Fruit fly (Drosophila melanogaster) whole organism, adult: Measurements from ENCODE around the gene Gyc89Da.

ENCODE experiments used
- CG11617 ChIP-seq: fragments of 200-800 bp; sonication (Bioruptor generic); optimal IDR thresholded peaks from 2 replicates; lab custom pipeline; 2017; ENCODE audit warnings: mild to moderate bottlenecking, missing biosample characterization, missing genetic modification reagents, missing genetic modification characterization
- CG12768 ChIP-seq: fragments of 200-800 bp; sonication (Bioruptor generic); optimal IDR thresholded peaks from 2 replicates; lab custom pipeline; 2017; ENCODE audit warnings: missing biosample characterization, missing genetic modification characterization, mild to moderate bottlenecking, moderate library complexity, missing genetic modification reagents
- CG5204 ChIP-seq: fragments of 200-800 bp; sonication (Bioruptor generic); optimal IDR thresholded peaks from 2 replicates; lab custom pipeline; 2016; ENCODE audit warnings: missing biosample characterization, missing genetic modification characterization
- CG7045 ChIP-seq: fragments of 200-800 bp; sonication (Bioruptor generic); optimal IDR thresholded peaks from 2 replicates; lab custom pipeline; 2017; ENCODE audit warnings: missing biosample characterization, mild to moderate bottlenecking, missing genetic modification characterization
- CG7101 ChIP-seq: fragments of 200-800 bp; sonication (Bioruptor generic); optimal IDR thresholded peaks from 2 replicates; lab custom pipeline; 2018; ENCODE audit warnings: missing biosample characterization, mild to moderate bottlenecking, missing genetic modification characterization, moderate library complexity
- Clk ChIP-seq: fragments of 200-800 bp; sonication (Bioruptor generic); optimal IDR thresholded peaks from 2 replicates; lab custom pipeline; 2017; ENCODE audit warnings: missing biosample characterization, missing genetic modification characterization
- Crg-1 ChIP-seq: fragments of 200-800 bp; sonication (Bioruptor generic); optimal IDR thresholded peaks from 2 replicates; lab custom pipeline; 2016; ENCODE audit warnings: missing biosample characterization, missing genetic modification characterization
- Mnt ChIP-seq: fragments of 200-800 bp; sonication (Bioruptor generic); optimal IDR thresholded peaks from 2 replicates; lab custom pipeline; 2016; ENCODE audit warnings: missing biosample characterization, mild to moderate bottlenecking, missing genetic modification characterization
- cic ChIP-seq: fragments of 200-800 bp; sonication (Bioruptor generic); optimal IDR thresholded peaks from 2 replicates; lab custom pipeline; 2017; ENCODE audit warnings: missing biosample characterization, mild to moderate bottlenecking, missing genetic modification characterization, moderate library complexity
- kay ChIP-seq: fragments of 200-800 bp; sonication (Bioruptor generic); peaks from one replicate; lab custom pipeline; 2016; ENCODE audit warnings: missing biosample characterization, missing genetic modification characterization, borderline replicate concordance

DNA sequence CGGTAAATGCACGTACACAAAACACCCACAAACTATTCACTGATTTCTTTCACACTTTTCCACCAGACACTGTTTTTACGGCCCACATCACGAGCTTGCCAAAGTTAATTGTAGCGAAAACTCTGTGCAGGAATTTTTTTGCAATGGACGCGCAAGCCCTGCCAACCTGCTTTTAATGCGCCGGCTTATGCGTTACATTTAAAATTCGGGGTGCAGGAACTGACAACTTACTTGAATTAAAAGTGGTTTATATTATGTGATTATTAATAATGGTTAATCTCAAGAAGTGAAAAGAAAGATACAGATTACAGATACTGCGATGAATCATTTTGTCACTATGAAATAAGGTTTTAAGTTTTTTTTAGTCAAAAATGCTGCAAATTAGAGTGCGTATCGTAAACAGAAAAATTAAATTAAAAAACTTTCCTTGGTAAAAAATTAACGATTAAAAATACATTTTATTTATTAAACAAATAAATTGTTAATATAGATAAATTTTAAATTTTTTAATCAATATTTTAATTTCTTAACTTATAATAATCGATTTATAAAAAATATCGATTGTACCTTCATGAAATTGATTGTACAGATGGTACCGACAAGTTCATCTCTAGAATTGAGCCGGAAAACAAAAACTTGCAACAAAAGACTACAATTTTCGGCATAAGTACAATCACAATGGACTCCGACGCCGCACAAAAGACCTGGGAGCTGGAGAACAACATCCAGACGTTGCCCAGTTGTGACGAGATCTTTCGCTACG is 2.7 kb upstream of the Gyc89Da start, which contains the start of the genes CG42232 and CSN5:
- TF ChIP-seq CG11617 (GFP tag; lab: Kevin White, UChicago) = peak; percentile 63
- peak; percentile 34 for TF ChIP-seq CG7101 (tag; lab: Kevin White, UChicago)
- TF ChIP-seq CG5204 (GFP tag; lab: Kevin White, UChicago) = peak; percentile 53
- peak; percentile 35 for TF ChIP-seq CG12768 (GFP tag; lab: Kevin White, UChicago)
- TF ChIP-seq kay (GFP tag; lab: Kevin White, UChicago) = no peak
- TF ChIP-seq Mnt (GFP tag; lab: Kevin White, UChicago) = no peak
- TF ChIP-seq Crg-1 (GFP tag; lab: Kevin White, UChicago) = no peak
- peak; percentile 31 for TF ChIP-seq CG7045 (GFP tag; lab: Kevin White, UChicago)
- TF ChIP-seq cic (GFP tag; lab: Kevin White, UChicago) = no peak
- TF ChIP-seq Clk (GFP tag; lab: Kevin White, UChicago) = no peak
